Worm (Caenorhabditis elegans) whole organism, young adult: ENCODE data around the gene R102.6.
A peak's percentile ranks its signal among the peaks of the same experiment; 100 is the strongest.

Experiments used
- C06A6.2 ChIP-seq: fragments of 200-800 bp; sonication (Bioruptor generic); conservative IDR thresholded peaks from 2 replicates; pipeline ENCODE4 v1.3.6; 2022; ENCODE audit warnings: missing genetic modification characterization, missing compliant biosample characterization
- C17E4.6 ChIP-seq: fragments of 200-800 bp; sonication (Bioruptor generic); IDR thresholded peaks from 2 replicates; pipeline ENCODE4 v1.3.6; 2022; ENCODE audit warnings: missing genetic modification reagents, missing genetic modification characterization, missing compliant biosample characterization
- D2030.7 ChIP-seq: fragments of 200-800 bp; sonication (Bioruptor generic); IDR thresholded peaks from 2 replicates; pipeline ENCODE4 v1.3.6; 2022; ENCODE audit warnings: missing genetic modification reagents, missing genetic modification characterization, missing compliant biosample characterization
- F23B12.7 ChIP-seq: sonication (generic microtip); optimal IDR thresholded peaks from 2 replicates; lab custom pipeline; 2017; ENCODE audit warnings: missing genetic modification characterization, mild to moderate bottlenecking, missing compliant biosample characterization, antibody characterized with exemption, moderate library complexity; ENCODE audit not compliant: insufficient read depth
- F37B4.10 ChIP-seq: fragments of 200-800 bp; sonication (Bioruptor generic); IDR thresholded peaks from 2 replicates; pipeline ENCODE4 v1.3.6; 2022; ENCODE audit warnings: missing genetic modification characterization, missing compliant biosample characterization
- T07F8.4 ChIP-seq: sonication (generic microtip); optimal IDR thresholded peaks from 2 replicates; lab custom pipeline; 2016; ENCODE audit warnings: mild to moderate bottlenecking, missing genetic modification characterization, moderate library complexity, missing compliant biosample characterization
- T26A5.8 ChIP-seq: sonication (generic microtip); optimal IDR thresholded peaks from 2 replicates; lab custom pipeline; 2016; ENCODE audit warnings: missing genetic modification characterization, missing compliant biosample characterization
- Y53F4B.3 ChIP-seq: fragments of 200-800 bp; sonication (Bioruptor generic); IDR thresholded peaks from 2 replicates; pipeline ENCODE4 v1.3.6; 2022; ENCODE audit warnings: missing genetic modification reagents, missing genetic modification characterization, missing compliant biosample characterization
- Y79H2A.3 ChIP-seq: fragments of 200-800 bp; sonication (Bioruptor generic); conservative IDR thresholded peaks from 2 replicates; pipeline ENCODE4 v1.3.6; 2022; ENCODE audit warnings: missing genetic modification reagents, missing genetic modification characterization, missing compliant biosample characterization
- Y95B8A.8 ChIP-seq: fragments of 200-800 bp; sonication (Bioruptor generic); IDR thresholded peaks from 2 replicates; pipeline ENCODE4 v1.3.6; 2022; ENCODE audit warnings: missing genetic modification reagents, missing genetic modification characterization, missing compliant biosample characterization
- ama-1 ChIP-seq, 3 experiments: fragments of 150-350 bp in 1 of 3; sonication (generic microtip) in 2 of 3; optimal IDR thresholded peaks; 2 replicates each; lab custom pipeline; 2014 to 2018; ENCODE audit warnings: missing biosample characterization in 2 of 3, missing genetic modification characterization in 2 of 3, missing genetic modification reagents in 2 of 3
- attf-6 ChIP-seq: fragments of 200-800 bp; sonication (Bioruptor generic); IDR thresholded peaks from 2 replicates; pipeline ENCODE4 v1.3.6; 2022; ENCODE audit warnings: missing genetic modification reagents, missing genetic modification characterization, missing compliant biosample characterization
- bed-2 ChIP-seq: fragments of 200-800 bp; sonication (Bioruptor generic); IDR thresholded peaks from 2 replicates; pipeline ENCODE4 v1.3.6; 2022; ENCODE audit warnings: missing genetic modification reagents, missing genetic modification characterization, missing compliant biosample characterization
- ceh-100 ChIP-seq: fragments of 200-800 bp; sonication (Bioruptor generic); IDR thresholded peaks from 2 replicates; pipeline ENCODE4 v1.3.6; 2022; ENCODE audit warnings: missing genetic modification reagents, missing genetic modification characterization, missing compliant biosample characterization
- ceh-27 ChIP-seq: fragments of 200-800 bp; sonication (Bioruptor generic); optimal IDR thresholded peaks from 2 replicates; lab custom pipeline; 2018; ENCODE audit warnings: mild to moderate bottlenecking, missing genetic modification characterization, moderate library complexity, missing compliant biosample characterization
- ceh-40 ChIP-seq: fragments of 200-800 bp; sonication (Bioruptor generic); IDR thresholded peaks from 2 replicates; pipeline ENCODE4 v1.3.6; 2022; ENCODE audit warnings: missing genetic modification characterization, missing compliant biosample characterization
- ceh-58 ChIP-seq: fragments of 200-800 bp; sonication (Bioruptor generic); IDR thresholded peaks from 2 replicates; pipeline ENCODE4 v1.3.6; 2022; ENCODE audit warnings: missing genetic modification characterization, missing compliant biosample characterization
- chd-7 ChIP-seq: sonication (generic microtip); optimal IDR thresholded peaks from 2 replicates; lab custom pipeline; 2016; ENCODE audit warnings: mild to moderate bottlenecking, missing genetic modification characterization, moderate library complexity, missing compliant biosample characterization
- ekl-4 ChIP-seq: fragments of 200-800 bp; sonication (Bioruptor generic); IDR thresholded peaks from 2 replicates; pipeline ENCODE4 v1.3.6; 2022; ENCODE audit warnings: missing genetic modification reagents, missing genetic modification characterization, missing compliant biosample characterization
- ets-4 ChIP-seq: fragments of 200-800 bp; sonication (Bioruptor generic); optimal IDR thresholded peaks from 2 replicates; lab custom pipeline; 2018; ENCODE audit warnings: mild to moderate bottlenecking, missing genetic modification characterization, missing compliant biosample characterization
- gei-17 ChIP-seq: fragments of 200-800 bp; sonication (Bioruptor generic); optimal IDR thresholded peaks from 2 replicates; lab custom pipeline; 2018; ENCODE audit warnings: mild to moderate bottlenecking, missing genetic modification characterization, missing compliant biosample characterization
- hlh-12 ChIP-seq: sonication (generic microtip); optimal IDR thresholded peaks from 2 replicates; lab custom pipeline; 2016; ENCODE audit warnings: missing genetic modification characterization, missing compliant biosample characterization
- lag-1 ChIP-seq: fragments of 200-800 bp; sonication (Bioruptor generic); IDR thresholded peaks from 2 replicates; pipeline ENCODE4 v1.3.6; 2022; ENCODE audit warnings: missing genetic modification reagents, missing genetic modification characterization, missing compliant biosample characterization
- lin-35 ChIP-seq, 3 experiments: fragments of 150-350 bp in 2 of 3; sonication (generic microtip) in 1 of 3; optimal IDR thresholded peaks; 2 replicates each; lab custom pipeline; 2014 to 2018; ENCODE audit warnings: missing biosample characterization in 3 of 3, missing genetic modification characterization in 3 of 3, missing genetic modification reagents in 3 of 3
- lin-40 ChIP-seq: sonication (generic microtip); optimal IDR thresholded peaks from 2 replicates; lab custom pipeline; 2016; ENCODE audit warnings: missing genetic modification characterization, mild to moderate bottlenecking, missing compliant biosample characterization, missing genotype, missing genetic modification reagents
- lin-54 ChIP-seq: fragments of 200-800 bp; sonication (Bioruptor generic); optimal IDR thresholded peaks from 2 replicates; lab custom pipeline; 2018; ENCODE audit warnings: mild to moderate bottlenecking, missing genetic modification characterization, missing compliant biosample characterization
- lsl-1 ChIP-seq: fragments of 200-800 bp; sonication (Bioruptor generic); optimal IDR thresholded peaks from 2 replicates; lab custom pipeline; 2018; ENCODE audit warnings: mild to moderate bottlenecking, missing genetic modification characterization, moderate library complexity, missing compliant biosample characterization
- madf-8 ChIP-seq: fragments of 200-800 bp; sonication (Bioruptor generic); conservative IDR thresholded peaks from 2 replicates; pipeline ENCODE4 v1.3.6; 2022; ENCODE audit warnings: missing genetic modification reagents, missing genetic modification characterization, missing compliant biosample characterization
- nfya-1 ChIP-seq: sonication (generic microtip); optimal IDR thresholded peaks from 2 replicates; lab custom pipeline; 2017; ENCODE audit warnings: antibody characterized with exemption, missing compliant biosample characterization, missing genetic modification characterization, borderline replicate concordance; ENCODE audit not compliant: insufficient read depth
- nfya-2 ChIP-seq: fragments of 200-800 bp; sonication (Bioruptor generic); IDR thresholded peaks from 2 replicates; pipeline ENCODE4 v1.3.6; 2022; ENCODE audit warnings: missing genetic modification reagents, missing genetic modification characterization, missing compliant biosample characterization
- nhr-120 ChIP-seq: fragments of 200-800 bp; sonication (Bioruptor generic); IDR thresholded peaks from 2 replicates; pipeline ENCODE4 v1.3.6; 2022; ENCODE audit warnings: missing genetic modification characterization, missing compliant biosample characterization
- nhr-179 ChIP-seq: sonication (generic microtip); optimal IDR thresholded peaks from 2 replicates; lab custom pipeline; 2016; ENCODE audit warnings: mild to moderate bottlenecking, missing genetic modification characterization, missing compliant biosample characterization
- nhr-27 ChIP-seq: fragments of 200-800 bp; sonication (Bioruptor generic); optimal IDR thresholded peaks from 2 replicates; lab custom pipeline; 2018; ENCODE audit warnings: mild to moderate bottlenecking, missing genetic modification characterization, moderate library complexity, missing compliant biosample characterization
- pha-4 ChIP-seq: fragments of 150-350 bp; sonication (generic microtip); optimal IDR thresholded peaks from 2 replicates; lab custom pipeline; 2014; ENCODE audit warnings: missing biosample characterization, missing genetic modification reagents, missing genetic modification characterization
- rpc-1 ChIP-seq, 2 experiments: fragments of 150-350 bp in 1 of 2; sonication (generic microtip) in 1 of 2; optimal IDR thresholded peaks; 2 replicates each; lab custom pipeline; 2014 to 2018; ENCODE audit warnings: missing biosample characterization in 1 of 2, missing genetic modification characterization in 1 of 2, missing genetic modification reagents in 1 of 2, missing genotype in 1 of 2
- sdz-38 ChIP-seq: sonication (generic microtip); optimal IDR thresholded peaks from 2 replicates; lab custom pipeline; 2016; ENCODE audit warnings: missing genotype, missing genetic modification characterization, missing compliant biosample characterization
- snpc-1.3 ChIP-seq: sonication (generic microtip); optimal IDR thresholded peaks from 2 replicates; lab custom pipeline; 2017; ENCODE audit warnings: missing genetic modification characterization, mild to moderate bottlenecking, missing compliant biosample characterization, antibody characterized with exemption, moderate library complexity, missing genotype, missing genetic modification reagents; ENCODE audit not compliant: insufficient read depth
- snpc-3.4 ChIP-seq: sonication (generic microtip); optimal IDR thresholded peaks from 2 replicates; lab custom pipeline; 2017; ENCODE audit warnings: missing genetic modification characterization, mild to moderate bottlenecking, missing compliant biosample characterization, antibody characterized with exemption, moderate library complexity, missing genotype, missing genetic modification reagents
- somi-1 ChIP-seq: fragments of 200-800 bp; sonication (Bioruptor generic); optimal IDR thresholded peaks from 2 replicates; lab custom pipeline; 2018; ENCODE audit warnings: mild to moderate bottlenecking, missing genetic modification characterization, missing compliant biosample characterization
- sptf-2 ChIP-seq: fragments of 200-800 bp; sonication (Bioruptor generic); optimal IDR thresholded peaks from 2 replicates; lab custom pipeline; 2018; ENCODE audit warnings: mild to moderate bottlenecking, missing genetic modification characterization, missing compliant biosample characterization
- tbp1 ChIP-seq: fragments of 200-800 bp; sonication (Bioruptor generic); optimal IDR thresholded peaks from 2 replicates; lab custom pipeline; 2018; ENCODE audit warnings: mild to moderate bottlenecking, missing genetic modification characterization, missing compliant biosample characterization
- xnd-1 ChIP-seq: sonication (generic microtip); optimal IDR thresholded peaks from 2 replicates; lab custom pipeline; 2016; ENCODE audit warnings: missing genotype, missing genetic modification reagents, missing genetic modification characterization, missing compliant biosample characterization
- ztf-22 ChIP-seq: fragments of 200-800 bp; sonication (Bioruptor generic); optimal IDR thresholded peaks from 2 replicates; lab custom pipeline; 2018; ENCODE audit warnings: mild to moderate bottlenecking, missing genetic modification characterization, moderate library complexity, missing compliant biosample characterization
- ztf-25 ChIP-seq: fragments of 200-800 bp; sonication (Bioruptor generic); IDR thresholded peaks from 2 replicates; pipeline ENCODE4 v1.3.6; 2022; ENCODE audit warnings: missing genetic modification reagents, missing genetic modification characterization, missing compliant biosample characterization
- ztf-26 ChIP-seq: sonication (generic microtip); optimal IDR thresholded peaks from 2 replicates; lab custom pipeline; 2017; ENCODE audit warnings: missing genetic modification characterization, missing compliant biosample characterization
- ztf-3 ChIP-seq: fragments of 200-800 bp; sonication (Bioruptor generic); optimal IDR thresholded peaks from 2 replicates; lab custom pipeline; 2018; ENCODE audit warnings: mild to moderate bottlenecking, missing genetic modification characterization, missing compliant biosample characterization

The R102.6 gene

ce11 chrIV:10734527-10735436 lies 28.8 kb upstream of the R102.6 start, which contains the start of the genes orc-5 and cyb-1 (continued):
- TF ChIP-seq D2030.7 (GFP tag; lab: Robert Waterston, UW) (peak; percentile 46; the same call in 1 of the 2 replicates), hlh-12 (tag; lab: Kevin White, UChicago) (no peak), F37B4.10 (no peak), ceh-40 (GFP tag; lab: Robert Waterston, UW) (no peak), rpc-1 (optimal IDR thresholded peaks at IDR 0.05; lab: Kevin White, UChicago) (no peak), rpc-1 (tag; optimal IDR thresholded peaks at IDR 0.05; lab: Kevin White, UChicago) (no peak), ceh-58 (GFP tag; lab: Robert Waterston, UW) (no peak), nhr-27 (tag; lab: Kevin White, UChicago) (no peak), ztf-26 (tag; lab: Kevin White, UChicago) (no peak), F23B12.7 (tag; lab: Kevin White, UChicago) (peak; percentile 56), madf-8 (GFP tag; lab: Robert Waterston, UW) (peak; percentile 72), ztf-3 (GFP tag; lab: Kevin White, UChicago) (no peak), ets-4 (GFP tag; lab: Kevin White, UChicago) (no peak), ztf-25 (GFP tag; lab: Robert Waterston, UW) (no peak), nhr-120 (GFP tag; lab: Robert Waterston, UW) (no peak), chd-7 (no peak), lag-1 (GFP tag; lab: Robert Waterston, UW) (no peak), bed-2 (GFP tag; lab: Robert Waterston, UW) (no peak), T26A5.8 (tag; lab: Kevin White, UChicago) (no peak), nhr-179 (no peak), C17E4.6 (no peak), Y79H2A.3 (GFP tag; lab: Robert Waterston, UW) (no peak), tbp1 (GFP tag; lab: Kevin White, UChicago) (no peak), Y95B8A.8 (no peak), lin-35 (GFP tag; optimal IDR thresholded peaks at IDR 0.05; lab: Kevin White, UChicago) (peak in 2 of 3 experiments; percentile 22 to 88), C06A6.2 (GFP tag; lab: Robert Waterston, UW) (no peak), ceh-100 (GFP tag; lab: Robert Waterston, UW) (no peak), ama-1 (optimal IDR thresholded peaks at IDR 0.05; lab: Kevin White, UChicago) (no peak), ama-1 (GFP tag; optimal IDR thresholded peaks at IDR 0.05; lab: Kevin White, UChicago) (no peak), sptf-2 (no peak), pha-4 (tag; lab: Kevin White, UChicago) (no peak), T07F8.4 (tag; lab: Kevin White, UChicago) (no peak), ztf-22 (no peak), snpc-3.4 (tag; lab: Kevin White, UChicago) (no peak), snpc-1.3 (tag; lab: Kevin White, UChicago) (no peak), lsl-1 (peak; percentile 37), somi-1 (GFP tag; lab: Kevin White, UChicago) (no peak), ekl-4 (GFP tag; lab: Robert Waterston, UW) (no peak), Y53F4B.3 (GFP tag; lab: Robert Waterston, UW) (no peak), nfya-1 (tag; lab: Kevin White, UChicago) (no peak), ceh-27 (no peak), nfya-2 (no peak), gei-17 (no peak), attf-6 (GFP tag; lab: Robert Waterston, UW) (no peak), lin-54 (GFP tag; lab: Kevin White, UChicago) (peak; percentile 89), lin-40 (tag; lab: Kevin White, UChicago) (no peak), xnd-1 (tag; lab: Kevin White, UChicago) (peak; percentile 54), sdz-38 (no peak)
